In genomic region chr3L:14564404-14564803, dm6 we compare ENCODE assay signal across 1 fruit fly cellular context.
A peak's percentile ranks its signal among the peaks of the same experiment; 100 is the strongest.
TF ChIP-seq lines count a peak whose summit lies in the region.

No protein-coding gene starts in this region.

TF ChIP-seq in whole organism, embryonic, 481 proteins besides CTCF, POLR2A, EP300 and RAD21 (continued from another document):
- TF ChIP-seq CG12659 (GFP tag; optimal IDR thresholded peaks at IDR 0.05; lab: Kevin White, UChicago) = no peak
- TF ChIP-seq CG43689 (GFP tag; IDR thresholded peaks at IDR 0.05; lab: Robert Waterston, UW) = no peak
- TF ChIP-seq vnd (GFP tag; IDR thresholded peaks at IDR 0.05; lab: Robert Waterston, UW; ENCODE audit: partially characterized antibody) = no peak
- TF ChIP-seq knrl (GFP tag; IDR thresholded peaks at IDR 0.05; lab: Robert Waterston, UW; ENCODE audit: partially characterized antibody) = no peak
- TF ChIP-seq crp (GFP tag; optimal IDR thresholded peaks at IDR 0.05; lab: Kevin White, UChicago) = no peak
- no peak for TF ChIP-seq CG4820 (GFP tag; optimal IDR thresholded peaks at IDR 0.05; lab: Kevin White, UChicago)
- 0 out of 2 replicates have a peak, but pooled peaks have one; percentile 16 for TF ChIP-seq CG32532 (GFP tag; IDR thresholded peaks at IDR 0.05; lab: Robert Waterston, UW)
- no peak for TF ChIP-seq Bdp1 (GFP tag; optimal IDR thresholded peaks at IDR 0.05; lab: Kevin White, UChicago)
- TF ChIP-seq Ravus (GFP tag; IDR thresholded peaks at IDR 0.05; lab: Robert Waterston, UW) = no peak
- no peak for TF ChIP-seq Dad (GFP tag; optimal IDR thresholded peaks at IDR 0.05; lab: Kevin White, UChicago)
- TF ChIP-seq vvl (GFP tag; IDR thresholded peaks at IDR 0.05; lab: Robert Waterston, UW) = no peak
- no peak for TF ChIP-seq CG6175 (GFP tag; IDR thresholded peaks at IDR 0.05; lab: Robert Waterston, UW)
- no peak for TF ChIP-seq CG8290 (GFP tag; optimal IDR thresholded peaks at IDR 0.05; lab: Kevin White, UChicago)
- peak in 1 of 2 experiments; percentile 46 for TF ChIP-seq CG8290 (tag; optimal IDR thresholded peaks at IDR 0.05; lab: Kevin White, UChicago)
- TF ChIP-seq CkIIα-i1 (GFP tag; IDR thresholded peaks at IDR 0.05; lab: Robert Waterston, UW) = no peak
- TF ChIP-seq CG15514 (GFP tag; optimal IDR thresholded peaks at IDR 0.05; lab: Kevin White, UChicago) = peak; percentile 19
- TF ChIP-seq so (GFP tag; IDR thresholded peaks at IDR 0.05; lab: Robert Waterston, UW) = no peak
- peak; percentile 7 for TF ChIP-seq zen (tag; optimal IDR thresholded peaks at IDR 0.05; lab: Kevin White, UChicago)
- no peak for TF ChIP-seq ftz-f1 (GFP tag; optimal IDR thresholded peaks at IDR 0.05; lab: Kevin White, UChicago)
- TF ChIP-seq CG15696 (tag; optimal IDR thresholded peaks at IDR 0.05; lab: Kevin White, UChicago) = peak; percentile 14
- TF ChIP-seq Dfd (GFP tag; optimal IDR thresholded peaks at IDR 0.05; lab: Kevin White, UChicago) = no peak
- TF ChIP-seq ken (GFP tag; IDR thresholded peaks at IDR 0.05; lab: Robert Waterston, UW) = no peak
- TF ChIP-seq Lpt (GFP tag; optimal IDR thresholded peaks at IDR 0.05; lab: Kevin White, UChicago) = no peak
- no peak for TF ChIP-seq CG4424 (GFP tag; optimal IDR thresholded peaks at IDR 0.05; lab: Kevin White, UChicago)
